Worm (Caenorhabditis elegans): ENCODE results near the gene T11B7.5.

Gene T11B7.5

DNA sequence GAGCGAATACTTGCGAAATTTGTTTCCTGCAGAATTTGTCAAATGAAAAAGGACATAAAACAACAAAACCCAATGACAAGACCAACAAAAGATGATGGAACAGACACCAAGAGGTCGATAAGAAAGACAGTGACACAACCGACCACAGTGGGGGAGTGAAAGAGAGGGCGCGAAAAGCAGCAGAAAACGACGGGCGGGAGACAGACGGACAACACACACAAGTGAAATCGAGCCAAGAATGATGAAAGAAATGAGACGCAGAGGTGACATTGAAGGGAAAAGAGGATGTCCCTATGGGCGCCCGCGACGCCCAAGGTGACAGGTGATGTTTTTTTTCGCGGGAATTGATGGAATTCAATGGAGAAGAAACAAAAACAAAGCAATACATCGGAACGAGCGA is 10.2 kb upstream of the T11B7.5 start (continued):
- TF ChIP-seq daf-16 (GFP tag; optimal IDR thresholded peaks at IDR 0.05) (peak in 1 of 2 experiments; percentile 92), daf-16 (tag; optimal IDR thresholded peaks at IDR 0.05) (peak; percentile 63), ZK337.2 (GFP tag; IDR thresholded peaks at IDR 0.05) (no peak), egl-43 (GFP tag; IDR thresholded peaks at IDR 0.05) (no peak), ztf-7 (tag; optimal IDR thresholded peaks at IDR 0.05) (no peak), tra-1 (GFP tag; IDR thresholded peaks at IDR 0.05) (peak; percentile 81; the same call in 1 of the 2 replicates), zfp-3 (GFP tag; conservative IDR thresholded peaks at IDR 0.05) (peak; percentile 59; the same call in 1 of the 2 replicates), lim-7 (GFP tag; IDR thresholded peaks at IDR 0.05) (no peak), mes-2 (tag; optimal IDR thresholded peaks at IDR 0.05; ENCODE audit: poor library complexity, severe bottlenecking) (peak; percentile 14), ceh-62 (tag; optimal IDR thresholded peaks at IDR 0.05) (no peak), Y105C5A.15 (GFP tag; IDR thresholded peaks at IDR 0.05) (no peak), nhr-111 (GFP tag; optimal IDR thresholded peaks at IDR 0.05) (no peak), unc-130 (GFP tag; optimal IDR thresholded peaks at IDR 0.05) (no peak), ceh-20 (GFP tag; IDR thresholded peaks at IDR 0.05) (peak; percentile 86), egl-27 (tag; optimal IDR thresholded peaks at IDR 0.05) (no peak), dve-1 (tag; optimal IDR thresholded peaks at IDR 0.05; ENCODE audit: insufficient read depth) (peak; percentile 86), mxl-3 (GFP tag; optimal IDR thresholded peaks at IDR 0.05) (peak; percentile 85), ctbp-1 (GFP tag; IDR thresholded peaks at IDR 0.05) (no peak), saeg-2 (GFP tag; IDR thresholded peaks at IDR 0.05) (no peak), dmd-9 (GFP tag; IDR thresholded peaks at IDR 0.05) (no peak), mep-1 (tag; optimal IDR thresholded peaks at IDR 0.05) (peak; percentile 83), hlh-30 (tag; optimal IDR thresholded peaks at IDR 0.05; ENCODE audit: insufficient read depth) (peak; percentile 79), arid-1 (GFP tag; conservative IDR thresholded peaks at IDR 0.05) (no peak), D1046.2 (GFP tag; IDR thresholded peaks at IDR 0.05) (no peak), fos-1 (tag; optimal IDR thresholded peaks at IDR 0.05) (no peak), daf-12 (tag; optimal IDR thresholded peaks at IDR 0.05) (no peak), zip-11 (GFP tag; IDR thresholded peaks at IDR 0.05) (no peak), nhr-41 (GFP tag; IDR thresholded peaks at IDR 0.05) (no peak), tag-97 (GFP tag; IDR thresholded peaks at IDR 0.05) (no peak), lin-13 (GFP tag; optimal IDR thresholded peaks at IDR 0.05) (peak; percentile 47), lin-39 (tag; optimal IDR thresholded peaks at IDR 0.05) (no peak), unc-62 (GFP tag; optimal IDR thresholded peaks at IDR 0.05 in 1 of 2) (peak in 1 of 2 experiments; percentile 96), unc-62 (tag; optimal IDR thresholded peaks at IDR 0.05) (no peak), spr-3 (GFP tag; optimal IDR thresholded peaks at IDR 0.05) (no peak), lin-15B (tag; optimal IDR thresholded peaks at IDR 0.05) (no peak), Y48G9A.11 (GFP tag; IDR thresholded peaks at IDR 0.05) (no peak), attf-4 (tag; optimal IDR thresholded peaks at IDR 0.05) (no peak), Y75B8A.6 (GFP tag; IDR thresholded peaks at IDR 0.05) (no peak), snpc-4 (tag; optimal IDR thresholded peaks at IDR 0.05) (no peak), jun-1 (tag; optimal IDR thresholded peaks at IDR 0.05) (no peak), ceh-44 (GFP tag; IDR thresholded peaks at IDR 0.05) (no peak), gei-8 (GFP tag; optimal IDR thresholded peaks at IDR 0.05) (peak; percentile 8), nhr-42 (GFP tag; IDR thresholded peaks at IDR 0.05) (no peak), F37D6.2 (tag; optimal IDR thresholded peaks at IDR 0.05) (no peak), nhr-25 (tag; optimal IDR thresholded peaks at IDR 0.05; ENCODE audit: borderline replicate concordance, insufficient read depth) (peak; percentile 2), snpc-1.2 (GFP tag; IDR thresholded peaks at IDR 0.05) (no peak), F44E2.7 (GFP tag; IDR thresholded peaks at IDR 0.05) (no peak), hif-1 (tag; optimal IDR thresholded peaks at IDR 0.05) (peak in 1 of 2 experiments; percentile 42), mxl-2 (GFP tag; conservative IDR thresholded peaks at IDR 0.05) (no peak), nhr-28 (tag; optimal IDR thresholded peaks at IDR 0.05) (peak; percentile 90), ceh-82 (tag; optimal IDR thresholded peaks at IDR 0.05) (no peak)
